Fruit fly (Drosophila melanogaster) whole organism, pupa: Measurements from ENCODE around the gene Ssb-c31a.

Experiments
- CG12605 ChIP-seq: fragments of 200-800 bp; sonication (Bioruptor generic); IDR thresholded peaks from 2 replicates; pipeline ENCODE4 v1.3.6; 2022; ENCODE audit warnings: missing biosample characterization, missing genetic modification characterization
- CG13204 ChIP-seq: fragments of 200-800 bp; sonication (Bioruptor generic); optimal IDR thresholded peaks from 2 replicates; lab custom pipeline; 2018; ENCODE audit warnings: missing biosample characterization, mild to moderate bottlenecking, missing genetic modification characterization, moderate library complexity
- CG14655 ChIP-seq: fragments of 200-800 bp; sonication (Bioruptor generic); optimal IDR thresholded peaks from 3 replicates; lab custom pipeline; 2017; ENCODE audit warnings: mild to moderate bottlenecking, missing biosample characterization, missing genetic modification reagents, missing genetic modification characterization
- CG15710 ChIP-seq: fragments of 200-800 bp; sonication (Bioruptor generic); optimal IDR thresholded peaks from 2 replicates; lab custom pipeline; 2018; ENCODE audit warnings: missing biosample characterization, mild to moderate bottlenecking, missing genetic modification characterization, moderate library complexity
- CG32121 ChIP-seq: fragments of 200-800 bp; sonication (Bioruptor generic); IDR thresholded peaks from 2 replicates; pipeline ENCODE4 v1.3.6; 2022; ENCODE audit warnings: missing biosample characterization, missing genetic modification characterization
- CG4496 ChIP-seq: fragments of 200-800 bp; sonication (Bioruptor generic); IDR thresholded peaks from 3 replicates; pipeline ENCODE4 v1.3.6; 2022; ENCODE audit warnings: missing biosample characterization, missing genetic modification characterization
- CG8159 ChIP-seq: fragments of 200-800 bp; sonication (Bioruptor generic); optimal IDR thresholded peaks from 3 replicates; lab custom pipeline; 2018; ENCODE audit warnings: missing biosample characterization, mild to moderate bottlenecking, missing genetic modification characterization, moderate library complexity
- D1 ChIP-seq: fragments of 200-800 bp; sonication (Bioruptor generic); optimal IDR thresholded peaks from 2 replicates; lab custom pipeline; 2018; ENCODE audit warnings: missing biosample characterization, mild to moderate bottlenecking, missing genetic modification characterization, moderate library complexity
- EcR ChIP-seq: fragments of 200-800 bp; sonication (Bioruptor generic); optimal IDR thresholded peaks from 3 replicates; lab custom pipeline; 2019; ENCODE audit warnings: missing biosample characterization, missing genetic modification characterization, mild to moderate bottlenecking, moderate library complexity, missing genetic modification reagents
- Pif1A ChIP-seq: fragments of 200-800 bp; sonication (Bioruptor generic); optimal IDR thresholded peaks from 3 replicates; lab custom pipeline; 2016; ENCODE audit warnings: missing biosample characterization, missing genetic modification characterization
- Pif1B ChIP-seq: fragments of 200-800 bp; sonication (Bioruptor generic); optimal IDR thresholded peaks from 3 replicates; lab custom pipeline; 2016; ENCODE audit warnings: missing biosample characterization, missing genetic modification characterization

dm6 chr2L:8196757-8197530, 14.2 kb upstream of the Ssb-c31a start, which contains the start of the genes CG8475 and CG8460:
- TF ChIP-seq CG8159 = no peak
- no peak for TF ChIP-seq CG32121
- TF ChIP-seq CG4496 = no peak
- TF ChIP-seq CG12605 (GFP tag; lab: Robert Waterston, UW) = no peak
- no peak for TF ChIP-seq EcR (GFP tag; lab: Kevin White, UChicago)
- no peak for TF ChIP-seq Pif1A (GFP tag; lab: Kevin White, UChicago)
- TF ChIP-seq Pif1B (GFP tag; lab: Kevin White, UChicago) = no peak
- TF ChIP-seq CG13204 (GFP tag; lab: Kevin White, UChicago) = no peak
- no peak for TF ChIP-seq D1 (tag; lab: Kevin White, UChicago)
- TF ChIP-seq CG15710 (tag; lab: Kevin White, UChicago) = no peak
- TF ChIP-seq CG14655 (GFP tag; lab: Kevin White, UChicago) = no peak
